Worm (Caenorhabditis elegans) whole organism, L4 larva: Measurements from ENCODE around the gene T26A8.3.

ENCODE experiments used
- D1046.2 ChIP-seq: fragments of 200-800 bp; sonication (Bioruptor generic); IDR thresholded peaks from 2 replicates; pipeline ENCODE4 v1.3.6; 2022; ENCODE audit warnings: missing genetic modification characterization, missing compliant biosample characterization
- F10B5.3 ChIP-seq: sonication (generic microtip); optimal IDR thresholded peaks from 2 replicates; lab custom pipeline; 2016; ENCODE audit warnings: mild to moderate bottlenecking, missing genetic modification characterization, missing compliant biosample characterization
- F26F4.8 ChIP-seq: fragments of 200-800 bp; sonication (Bioruptor generic); conservative IDR thresholded peaks from 2 replicates; pipeline ENCODE4 v1.3.6; 2022; ENCODE audit warnings: missing genetic modification characterization, missing compliant biosample characterization
- F37D6.2 ChIP-seq: sonication (generic microtip); optimal IDR thresholded peaks from 2 replicates; lab custom pipeline; 2016; ENCODE audit warnings: mild to moderate bottlenecking, missing genetic modification characterization, missing compliant biosample characterization
- F49E8.2 ChIP-seq: sonication (generic microtip); optimal IDR thresholded peaks from 2 replicates; lab custom pipeline; 2016; ENCODE audit warnings: missing compliant biosample characterization, mild to moderate bottlenecking, missing genetic modification characterization, borderline replicate concordance
- Y48G9A.11 ChIP-seq: fragments of 200-800 bp; sonication (Bioruptor generic); IDR thresholded peaks from 2 replicates; pipeline ENCODE4 v1.3.6; 2022; ENCODE audit warnings: missing genetic modification reagents, missing genetic modification characterization, missing compliant biosample characterization
- Y75B8A.6 ChIP-seq: fragments of 200-800 bp; sonication (Bioruptor generic); IDR thresholded peaks from 2 replicates; pipeline ENCODE4 v1.3.6; 2022; ENCODE audit warnings: missing genetic modification reagents, missing genetic modification characterization, missing compliant biosample characterization
- aha-1 ChIP-seq: fragments of 150-350 bp; peaks from one replicate; lab custom pipeline; 2014; ENCODE audit warnings: missing biosample characterization, missing genetic modification characterization
- aly-2 ChIP-seq: sonication (generic microtip); optimal IDR thresholded peaks from 2 replicates; lab custom pipeline; 2018; ENCODE audit warnings: missing biosample characterization, missing genetic modification characterization
- ceh-32 ChIP-seq: sonication (generic microtip); optimal IDR thresholded peaks from 2 replicates; lab custom pipeline; 2016; ENCODE audit warnings: mild to moderate bottlenecking, missing genetic modification characterization, missing compliant biosample characterization; ENCODE audit not compliant: poor library complexity
- ceh-44 ChIP-seq: fragments of 200-800 bp; sonication (Bioruptor generic); IDR thresholded peaks from 2 replicates; pipeline ENCODE4 v1.3.6; 2022; ENCODE audit warnings: missing genetic modification reagents, missing genetic modification characterization, missing compliant biosample characterization
- ceh-82 ChIP-seq: sonication (generic microtip); optimal IDR thresholded peaks from 2 replicates; lab custom pipeline; 2017; ENCODE audit warnings: missing biosample characterization, missing genetic modification characterization
- ces-1 ChIP-seq: fragments of 150-350 bp; sonication (generic microtip); optimal IDR thresholded peaks from 4 replicates; lab custom pipeline; 2014; ENCODE audit warnings: missing biosample characterization, missing genetic modification reagents, missing genetic modification characterization
- cey-2 ChIP-seq: sonication (generic microtip); optimal IDR thresholded peaks from 3 replicates; lab custom pipeline; 2017; ENCODE audit warnings: missing genetic modification characterization, mild to moderate bottlenecking, missing compliant biosample characterization, antibody characterized with exemption, borderline replicate concordance; ENCODE audit not compliant: insufficient read depth
- ctbp-1 ChIP-seq: fragments of 200-800 bp; sonication (Bioruptor generic); IDR thresholded peaks from 2 replicates; pipeline ENCODE4 v1.3.6; 2022; ENCODE audit warnings: missing genetic modification reagents, missing genetic modification characterization, missing compliant biosample characterization
- daf-19 ChIP-seq: fragments of 200-800 bp; sonication (Bioruptor generic); conservative IDR thresholded peaks from 2 replicates; pipeline ENCODE4 v1.3.6; 2022; ENCODE audit warnings: missing genetic modification characterization, missing compliant biosample characterization
- dpl-1 ChIP-seq: fragments of 150-350 bp; optimal IDR thresholded peaks from 2 replicates; lab custom pipeline; 2014; ENCODE audit warnings: missing biosample characterization, missing genetic modification reagents, missing genetic modification characterization
- duxl-1 ChIP-seq: sonication (generic microtip); optimal IDR thresholded peaks from 2 replicates; lab custom pipeline; 2016; ENCODE audit warnings: mild to moderate bottlenecking, missing genetic modification characterization, moderate library complexity, missing compliant biosample characterization; ENCODE audit not compliant: poor library complexity
- dve-1 ChIP-seq: sonication (generic microtip); optimal IDR thresholded peaks from 2 replicates; lab custom pipeline; 2017; ENCODE audit warnings: antibody characterized with exemption, mild to moderate bottlenecking, missing genetic modification characterization, missing compliant biosample characterization; ENCODE audit not compliant: insufficient read depth
- egl-27 ChIP-seq: sonication (generic microtip); optimal IDR thresholded peaks from 3 replicates; lab custom pipeline; 2017; ENCODE audit warnings: missing biosample characterization, missing genetic modification reagents, missing genetic modification characterization
- egl-43 ChIP-seq: fragments of 200-800 bp; sonication (Bioruptor generic); IDR thresholded peaks from 2 replicates; pipeline ENCODE4 v1.3.6; 2022; ENCODE audit warnings: missing genetic modification reagents, missing genetic modification characterization, missing compliant biosample characterization
- fos-1 ChIP-seq: fragments of 150-350 bp; optimal IDR thresholded peaks from 2 replicates; lab custom pipeline; 2014; ENCODE audit warnings: missing biosample characterization, missing genetic modification characterization
- gei-8 ChIP-seq: fragments of 200-800 bp; sonication (Bioruptor generic); optimal IDR thresholded peaks from 2 replicates; lab custom pipeline; 2018; ENCODE audit warnings: mild to moderate bottlenecking, missing genetic modification characterization, missing compliant biosample characterization
- hlh-11 ChIP-seq: fragments of 200-800 bp; sonication (Bioruptor generic); optimal IDR thresholded peaks from 2 replicates; lab custom pipeline; 2018; ENCODE audit warnings: mild to moderate bottlenecking, missing genetic modification characterization, missing compliant biosample characterization
- hmg-1.1 ChIP-seq: fragments of 200-800 bp; sonication (Bioruptor generic); IDR thresholded peaks from 2 replicates; pipeline ENCODE4 v1.3.6; 2022; ENCODE audit warnings: missing genetic modification reagents, missing genetic modification characterization, missing compliant biosample characterization
- jun-1 ChIP-seq: fragments of 150-350 bp; optimal IDR thresholded peaks from 2 replicates; lab custom pipeline; 2014; ENCODE audit warnings: missing biosample characterization, missing genetic modification reagents, missing genetic modification characterization
- lin-1 ChIP-seq: fragments of 200-800 bp; sonication (Bioruptor generic); IDR thresholded peaks from 2 replicates; pipeline ENCODE4 v1.3.6; 2022; ENCODE audit warnings: missing genetic modification reagents, missing genetic modification characterization, missing compliant biosample characterization
- lin-15B ChIP-seq: fragments of 150-350 bp; sonication (generic microtip); optimal IDR thresholded peaks from 3 replicates; lab custom pipeline; 2014; ENCODE audit warnings: missing biosample characterization, missing genetic modification characterization
- lin-29 ChIP-seq: fragments of 200-800 bp; sonication (Bioruptor generic); IDR thresholded peaks from 2 replicates; pipeline ENCODE4 v1.3.6; 2022; ENCODE audit warnings: missing genetic modification reagents, missing genetic modification characterization, missing compliant biosample characterization
- lsy-2 ChIP-seq, 2 experiments: fragments of 150-350 bp in 1 of 2; sonication (generic microtip) in 1 of 2; optimal IDR thresholded peaks; 2 replicates each; lab custom pipeline; 2014 to 2017; ENCODE audit warnings: missing biosample characterization in 2 of 2, missing genetic modification characterization in 2 of 2
- madf-5 ChIP-seq, 2 experiments: fragments of 200-800 bp; sonication (Bioruptor generic); IDR thresholded peaks; 2 replicates each; pipeline ENCODE4 v1.3.6; 2022; ENCODE audit warnings: missing compliant biosample characterization in 2 of 2, missing genetic modification characterization in 2 of 2
- mdl-1 ChIP-seq, 2 experiments: fragments of 150-350 bp in 1 of 2; sonication (generic microtip) in 1 of 2; optimal IDR thresholded peaks; 2 replicates each; lab custom pipeline; 2014 to 2017; ENCODE audit warnings: missing biosample characterization in 2 of 2, missing genetic modification characterization in 2 of 2
- mes-2 ChIP-seq: sonication (generic microtip); optimal IDR thresholded peaks from 2 replicates; lab custom pipeline; 2016; ENCODE audit warnings: missing genotype, mild to moderate bottlenecking, missing genetic modification characterization, missing compliant biosample characterization; ENCODE audit not compliant: poor library complexity, severe bottlenecking
- mxl-2 ChIP-seq: fragments of 200-800 bp; sonication (Bioruptor generic); conservative IDR thresholded peaks from 2 replicates; pipeline ENCODE4 v1.3.6; 2022; ENCODE audit warnings: missing genetic modification reagents, missing genetic modification characterization, missing compliant biosample characterization
- nhr-10 ChIP-seq: fragments of 150-350 bp; optimal IDR thresholded peaks from 2 replicates; lab custom pipeline; 2014; ENCODE audit warnings: missing biosample characterization, missing genetic modification characterization
- nhr-102 ChIP-seq: sonication (generic microtip); optimal IDR thresholded peaks from 2 replicates; lab custom pipeline; 2016; ENCODE audit warnings: mild to moderate bottlenecking, missing genetic modification characterization, moderate library complexity, missing compliant biosample characterization
- nhr-111 ChIP-seq: fragments of 200-800 bp; sonication (Bioruptor generic); optimal IDR thresholded peaks from 2 replicates; lab custom pipeline; 2018; ENCODE audit warnings: mild to moderate bottlenecking, missing genetic modification characterization, missing compliant biosample characterization
- nhr-237 ChIP-seq: sonication (generic microtip); optimal IDR thresholded peaks from 2 replicates; lab custom pipeline; 2017; ENCODE audit warnings: missing biosample characterization, missing genetic modification characterization
- nhr-25 ChIP-seq: sonication (generic microtip); optimal IDR thresholded peaks from 2 replicates; lab custom pipeline; 2017; ENCODE audit warnings: missing genetic modification characterization, mild to moderate bottlenecking, missing compliant biosample characterization, antibody characterized with exemption, moderate library complexity, borderline replicate concordance; ENCODE audit not compliant: insufficient read depth
- nhr-42 ChIP-seq: fragments of 200-800 bp; sonication (Bioruptor generic); IDR thresholded peaks from 2 replicates; pipeline ENCODE4 v1.3.6; 2022; ENCODE audit warnings: missing genetic modification characterization, missing compliant biosample characterization
- nhr-76 ChIP-seq: fragments of 150-350 bp; optimal IDR thresholded peaks from 2 replicates; lab custom pipeline; 2014; ENCODE audit warnings: missing biosample characterization, missing genetic modification characterization
- php-3 ChIP-seq: fragments of 200-800 bp; sonication (Bioruptor generic); IDR thresholded peaks from 2 replicates; pipeline ENCODE4 v1.3.6; 2022; ENCODE audit warnings: missing genetic modification reagents, missing genetic modification characterization, missing compliant biosample characterization
- saeg-2 ChIP-seq: fragments of 200-800 bp; sonication (Bioruptor generic); IDR thresholded peaks from 2 replicates; pipeline ENCODE4 v1.3.6; 2022; ENCODE audit warnings: missing genetic modification reagents, missing genetic modification characterization, missing compliant biosample characterization
- sdz-12 ChIP-seq: fragments of 200-800 bp; sonication (Bioruptor generic); optimal IDR thresholded peaks from 2 replicates; lab custom pipeline; 2018; ENCODE audit warnings: mild to moderate bottlenecking, missing genetic modification characterization, missing compliant biosample characterization
- set-16 ChIP-seq: fragments of 200-800 bp; sonication (Bioruptor generic); IDR thresholded peaks from 2 replicates; pipeline ENCODE4 v1.3.6; 2022; ENCODE audit warnings: missing genetic modification reagents, missing genetic modification characterization, missing compliant biosample characterization
- skn-1 ChIP-seq: fragments of 150-350 bp; optimal IDR thresholded peaks from 2 replicates; lab custom pipeline; 2014; ENCODE audit warnings: missing biosample characterization, missing genetic modification characterization
- tag-97 ChIP-seq: fragments of 200-800 bp; sonication (Bioruptor generic); IDR thresholded peaks from 2 replicates; pipeline ENCODE4 v1.3.6; 2022; ENCODE audit warnings: missing genetic modification characterization, missing compliant biosample characterization
- zip-11 ChIP-seq: fragments of 200-800 bp; sonication (Bioruptor generic); IDR thresholded peaks from 2 replicates; pipeline ENCODE4 v1.3.6; 2022; ENCODE audit warnings: missing genetic modification characterization, missing compliant biosample characterization
- ztf-11 ChIP-seq: fragments of 150-350 bp; optimal IDR thresholded peaks from 2 replicates; lab custom pipeline; 2014; ENCODE audit warnings: missing biosample characterization, missing genetic modification characterization
- ztf-7 ChIP-seq: fragments of 150-350 bp; optimal IDR thresholded peaks from 2 replicates; lab custom pipeline; 2014; ENCODE audit warnings: missing biosample characterization, missing genetic modification characterization

T26A8.3 gene

DNA sequence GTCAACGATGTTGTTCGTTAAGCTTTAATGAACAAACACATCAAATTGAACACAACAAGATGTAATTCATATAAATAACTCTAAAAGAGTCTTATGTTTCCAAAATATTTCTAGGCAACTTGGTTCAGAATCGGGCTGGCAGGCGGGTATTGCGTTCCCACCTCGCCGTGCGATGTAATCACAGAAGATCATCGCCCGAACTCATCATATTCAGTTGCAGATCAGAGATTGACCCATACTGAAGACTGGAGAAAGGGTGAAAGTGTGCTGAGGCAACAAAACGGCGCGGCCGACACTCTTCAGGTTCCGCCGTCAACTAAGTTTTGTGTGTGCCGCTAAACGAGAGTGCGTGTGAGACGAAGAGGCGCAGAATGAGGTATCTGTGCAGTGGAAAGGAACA is 2.1 kb upstream of the T26A8.3 start (continued):
- TF ChIP-seq aha-1 (tag; lab: Kevin White, UChicago) = peak; percentile 73
- TF ChIP-seq lin-29 (GFP tag; lab: Robert Waterston, UW) = no peak
- no peak; the same call in 1 of the 2 replicates for TF ChIP-seq egl-43 (GFP tag; lab: Robert Waterston, UW)
- no peak for TF ChIP-seq ctbp-1 (GFP tag; lab: Robert Waterston, UW)
- no peak for TF ChIP-seq ceh-82 (tag; lab: Kevin White, UChicago)
- TF ChIP-seq madf-5 (GFP tag; IDR thresholded peaks at IDR 0.05; lab: Robert Waterston, UW) = 0 out of 4 replicates have a peak, but pooled peaks of 1 of the 2 experiments have one; percentile 31
- TF ChIP-seq ces-1 (GFP tag; lab: Kevin White, UChicago) = no peak
- TF ChIP-seq gei-8 (GFP tag; lab: Kevin White, UChicago) = no peak
- no peak for TF ChIP-seq cey-2 (tag; lab: Kevin White, UChicago)
- TF ChIP-seq hmg-1.1 = peak; percentile 89
- TF ChIP-seq nhr-76 (tag; lab: Kevin White, UChicago) = no peak
- no peak for TF ChIP-seq egl-27 (tag; lab: Kevin White, UChicago)
- TF ChIP-seq ceh-44 (GFP tag; lab: Robert Waterston, UW) = peak; percentile 100
- TF ChIP-seq jun-1 (tag; lab: Kevin White, UChicago) = peak; percentile 38
- TF ChIP-seq aly-2 (tag; lab: Kevin White, UChicago) = no peak
- no peak for TF ChIP-seq nhr-111 (GFP tag; lab: Kevin White, UChicago)
- TF ChIP-seq set-16 (GFP tag; lab: Robert Waterston, UW) = no peak
- TF ChIP-seq ztf-11 = no peak
- no peak for TF ChIP-seq skn-1 (tag; lab: Kevin White, UChicago)
- TF ChIP-seq dpl-1 = peak; percentile 55
- TF ChIP-seq fos-1 (tag; lab: Kevin White, UChicago) = no peak
- TF ChIP-seq php-3 (GFP tag; lab: Robert Waterston, UW) = peak; percentile 67
- TF ChIP-seq nhr-237 (tag; lab: Kevin White, UChicago) = no peak
- peak; percentile 91 for TF ChIP-seq nhr-102 (tag; lab: Kevin White, UChicago)
- TF ChIP-seq D1046.2 (GFP tag; lab: Robert Waterston, UW) = no peak
- peak; percentile 83 for TF ChIP-seq Y48G9A.11 (GFP tag; lab: Robert Waterston, UW)
- peak; percentile 80 for TF ChIP-seq duxl-1 (tag; lab: Kevin White, UChicago)
- peak; percentile 86 for TF ChIP-seq F10B5.3 (tag; lab: Kevin White, UChicago)
- TF ChIP-seq nhr-25 (tag; lab: Kevin White, UChicago) = no peak
- TF ChIP-seq tag-97 = 0 out of 2 replicates have a peak, but pooled peaks have one; percentile 21
- no peak for TF ChIP-seq lin-15B (tag; lab: Kevin White, UChicago)
- TF ChIP-seq ceh-32 (tag; lab: Kevin White, UChicago) = peak; percentile 44
- TF ChIP-seq zip-11 (GFP tag; lab: Robert Waterston, UW) = no peak
- peak; percentile 74 for TF ChIP-seq lin-1 (GFP tag; lab: Robert Waterston, UW)
- peak; percentile 65 for TF ChIP-seq ztf-7 (tag; lab: Kevin White, UChicago)
- TF ChIP-seq mxl-2 (GFP tag; lab: Robert Waterston, UW) = no peak
- peak; percentile 87 for TF ChIP-seq mes-2 (tag; lab: Kevin White, UChicago)
- TF ChIP-seq mdl-1 (tag; optimal IDR thresholded peaks at IDR 0.05; lab: Kevin White, UChicago) = peak; percentile 11 to 25
- peak; percentile 96 for TF ChIP-seq F49E8.2 (tag; lab: Kevin White, UChicago)
- peak; percentile 79 for TF ChIP-seq dve-1
- peak; percentile 60 for TF ChIP-seq F37D6.2 (tag; lab: Kevin White, UChicago)
- TF ChIP-seq saeg-2 (GFP tag; lab: Robert Waterston, UW) = peak; percentile 85; the same call in 1 of the 2 replicates
- no peak; the same call in none of the 2 replicates for TF ChIP-seq nhr-42
- no peak for TF ChIP-seq daf-19 (GFP tag; lab: Robert Waterston, UW)
- TF ChIP-seq lsy-2 (tag; optimal IDR thresholded peaks at IDR 0.05; lab: Kevin White, UChicago) = peak; percentile 46 to 88
- peak; percentile 38 for TF ChIP-seq nhr-10 (tag; lab: Kevin White, UChicago)
- TF ChIP-seq Y75B8A.6 (GFP tag; lab: Robert Waterston, UW) = peak; percentile 62; the same call in 1 of the 2 replicates
- peak; percentile 92 for TF ChIP-seq hlh-11
- TF ChIP-seq sdz-12 (GFP tag; lab: Kevin White, UChicago) = no peak
- no peak for TF ChIP-seq F26F4.8 (GFP tag; lab: Robert Waterston, UW)
